Fruit fly (Drosophila melanogaster): Measurements from ENCODE around the gene ND-15.
A peak's percentile ranks its signal among the peaks of the same experiment; 100 is the strongest.

Gene ND-15

DNA sequence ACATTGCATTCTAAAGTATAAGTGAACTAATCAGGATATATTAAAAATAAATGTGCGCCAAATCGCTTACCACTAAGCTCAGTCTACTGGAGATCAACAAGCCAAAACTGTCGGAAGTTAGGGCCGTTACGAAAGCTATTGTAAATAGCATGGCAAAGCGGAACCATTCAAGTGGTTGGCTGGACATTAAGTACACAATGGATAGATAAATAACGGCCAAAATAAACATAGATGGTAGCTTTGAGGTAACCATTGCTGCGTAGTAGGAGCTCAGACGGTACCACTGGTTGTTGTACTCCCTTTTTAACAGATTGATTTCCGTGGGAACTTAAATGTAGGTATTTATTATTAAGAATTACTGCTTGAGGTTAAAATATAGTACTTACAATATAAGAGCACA lies 3.2 kb downstream of the ND-15 start (continued):
- TF ChIP-seq CG16815 (GFP tag; optimal IDR thresholded peaks at IDR 0.05) (no peak), Aef1 (GFP tag; IDR thresholded peaks at IDR 0.05) (no peak), psq (GFP tag; optimal IDR thresholded peaks at IDR 0.05) (no peak), CG12769 (tag; optimal IDR thresholded peaks at IDR 0.05) (peak; percentile 28), CG30431 (GFP tag; optimal IDR thresholded peaks at IDR 0.05) (no peak), CG11695 (GFP tag; IDR thresholded peaks at IDR 0.05) (peak; percentile 51; the same call in 1 of the 3 replicates), CG14050 (GFP tag; IDR thresholded peaks at IDR 0.05) (no peak), unpg (GFP tag; optimal IDR thresholded peaks at IDR 0.05) (peak; percentile 12), CrebB (tag; optimal IDR thresholded peaks at IDR 0.05) (peak; percentile 20), wor (GFP tag; IDR thresholded peaks at IDR 0.05) (no peak), Rfx (GFP tag; IDR thresholded peaks at IDR 0.05) (peak; percentile 40; the same call in 1 of the 2 replicates), tna (GFP tag; IDR thresholded peaks at IDR 0.05; ENCODE audit: partially characterized antibody) (no peak), vnd (GFP tag; IDR thresholded peaks at IDR 0.05; ENCODE audit: partially characterized antibody) (no peak)

DNA sequence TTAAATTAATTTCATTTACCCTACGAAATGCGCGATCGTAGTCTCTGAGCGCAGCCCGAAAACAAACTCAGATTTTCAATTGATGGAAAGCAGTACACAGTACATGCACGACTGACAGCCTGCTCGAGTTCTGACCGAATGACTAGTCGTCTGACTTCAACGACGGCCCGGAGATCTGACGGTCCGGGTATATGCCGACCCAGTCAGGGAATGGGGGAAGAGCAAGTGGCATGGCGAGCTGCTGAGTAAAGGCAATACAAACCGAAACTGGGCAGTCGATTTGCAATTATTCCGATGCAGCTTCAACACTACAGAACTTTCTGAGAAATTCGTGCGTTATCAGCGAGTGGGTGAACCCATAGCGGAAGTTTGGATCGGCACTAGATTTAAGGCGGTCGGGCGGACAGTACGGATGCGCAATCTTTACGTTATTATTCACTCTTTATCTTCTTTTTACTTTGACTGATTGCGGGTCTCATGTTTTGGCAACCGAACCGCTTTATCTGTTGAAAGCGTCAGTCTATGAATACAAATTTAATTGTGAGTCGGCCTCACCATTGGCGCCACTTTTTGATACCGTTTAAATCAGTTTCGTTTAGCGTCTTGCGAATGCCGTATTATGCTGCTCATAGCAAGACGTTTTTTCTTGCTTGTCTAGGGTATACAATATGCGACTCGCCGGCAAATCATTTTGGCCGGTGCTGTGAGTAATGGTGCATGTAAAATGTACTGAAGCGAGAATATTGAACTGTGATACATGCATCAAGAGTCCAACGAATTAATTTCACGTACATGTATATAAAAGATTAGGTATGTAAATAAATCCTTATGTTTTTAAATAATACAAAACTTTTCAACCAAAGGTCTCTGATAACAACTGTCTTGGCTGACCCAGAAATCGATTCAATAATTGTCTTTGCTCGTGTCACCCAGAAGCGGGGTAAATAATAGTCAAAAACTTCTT lies 6.2 kb downstream of the ND-15 start:
- no peak for TF ChIP-seq nerfin-2 (GFP tag; IDR thresholded peaks at IDR 0.05; ENCODE audit: partially characterized antibody)
- TF ChIP-seq CG16779 (GFP tag; IDR thresholded peaks at IDR 0.05): no peak
- TF ChIP-seq CG17568 (GFP tag; optimal IDR thresholded peaks at IDR 0.05): peak; percentile 2
- peak; percentile 88 for TF ChIP-seq sens (GFP tag)
- no peak for TF ChIP-seq ewg (GFP tag; optimal IDR thresholded peaks at IDR 0.05)
- TF ChIP-seq CG15269 (tag; optimal IDR thresholded peaks at IDR 0.05): peak; percentile 7
- TF ChIP-seq stwl (tag; optimal IDR thresholded peaks at IDR 0.05): no peak
- 0 out of 3 replicates have a peak, but pooled peaks have one; percentile 21 for TF ChIP-seq CG6791 (GFP tag; IDR thresholded peaks at IDR 0.05; ENCODE audit: partially characterized antibody)
- TF ChIP-seq CG3995 (GFP tag; optimal IDR thresholded peaks at IDR 0.05): no peak
- peak; percentile 7; the same call in 1 of the 2 replicates for TF ChIP-seq CG32532 (GFP tag; IDR thresholded peaks at IDR 0.05)
- no peak for TF ChIP-seq CG3838 (GFP tag; optimal IDR thresholded peaks at IDR 0.05)
- no peak for TF ChIP-seq CG13775 (GFP tag; optimal IDR thresholded peaks at IDR 0.05)
- 0 out of 3 replicates have a peak, but pooled peaks have one; percentile 9 for TF ChIP-seq CG34422 (GFP tag; IDR thresholded peaks at IDR 0.05)
- TF ChIP-seq D19A (tag; optimal IDR thresholded peaks at IDR 0.05): peak; percentile 90
- peak; percentile 29 for TF ChIP-seq CG18599 (GFP tag; optimal IDR thresholded peaks at IDR 0.05)
- peak; percentile 17 for TF ChIP-seq Antp (GFP tag; optimal IDR thresholded peaks at IDR 0.05)
- no peak for TF ChIP-seq Hand (GFP tag; optimal IDR thresholded peaks at IDR 0.05)
- TF ChIP-seq D19B (GFP tag; optimal IDR thresholded peaks at IDR 0.05): peak; percentile 97
- no peak for TF ChIP-seq NFAT (GFP tag; IDR thresholded peaks at IDR 0.05)
- TF ChIP-seq kay (GFP tag; optimal IDR thresholded peaks at IDR 0.05): peak; percentile 44
- peak; percentile 19 for TF ChIP-seq CG7839 (tag; optimal IDR thresholded peaks at IDR 0.05)
- no peak for TF ChIP-seq CG4730 (GFP tag; IDR thresholded peaks at IDR 0.05)
- peak; percentile 75 for TF ChIP-seq row (GFP tag; IDR thresholded peaks at IDR 0.05)
- TF ChIP-seq CG34376 (GFP tag; optimal IDR thresholded peaks at IDR 0.05): peak; percentile 81
- no peak for TF ChIP-seq esg (GFP tag; conservative IDR thresholded peaks at IDR 0.05)
- TF ChIP-seq CG2199 (GFP tag; IDR thresholded peaks at IDR 0.05): peak; percentile 31; the same call in 1 of the 3 replicates
- TF ChIP-seq Deaf1 (tag; optimal IDR thresholded peaks at IDR 0.05): peak; percentile 58
- TF ChIP-seq Med (GFP tag): peak; percentile 85
- TF ChIP-seq grau (tag; optimal IDR thresholded peaks at IDR 0.05): peak; percentile 11
- no peak for TF ChIP-seq CG1602 (GFP tag; optimal IDR thresholded peaks at IDR 0.05)
- TF ChIP-seq ERR (GFP tag; optimal IDR thresholded peaks at IDR 0.05): no peak
- peak; percentile 41; the same call in 1 of the 2 replicates for TF ChIP-seq Drgx (GFP tag; IDR thresholded peaks at IDR 0.05)
- peak; percentile 26 for TF ChIP-seq gem (tag; optimal IDR thresholded peaks at IDR 0.05)
- TF ChIP-seq CG6254 (GFP tag; optimal IDR thresholded peaks at IDR 0.05): peak; percentile 3
